Worm (Caenorhabditis elegans) whole organism, L1 larva: ENCODE measurements around the gene fbxa-172.
"Not testable (repeated sequence)": the region's sequence is repeated elsewhere in the genome, so short reads cannot be mapped to it uniquely, and the experiment has no call there.

Experiments
- ceh-63 ChIP-seq: fragments of 200-800 bp; sonication (Bioruptor generic); optimal IDR thresholded peaks from 2 replicates; lab custom pipeline; 2018; ENCODE audit warnings: mild to moderate bottlenecking, missing genetic modification characterization, missing compliant biosample characterization
- dpl-1 ChIP-seq, 3 experiments: fragments of 150-350 bp in 2 of 3; sonication (generic microtip) in 1 of 3; optimal IDR thresholded peaks; 2 replicates each; lab custom pipeline; 2014 to 2017; ENCODE audit warnings: missing biosample characterization in 3 of 3, missing genetic modification characterization in 3 of 3, missing genetic modification reagents in 3 of 3

ce11 chrV:17606050-17606449 is 47.0 kb downstream of the fbxa-172 start, which contains the start of gene Y6G8.16:
- TF ChIP-seq ceh-63; dpl-1 (GFP tag; optimal IDR thresholded peaks at IDR 0.05; lab: Kevin White, UChicago): not testable (repeated sequence)
